Worm (Caenorhabditis elegans): ENCODE data around the gene C07G3.10.

- TF ChIP-seq lsy-27 (tag; optimal IDR thresholded peaks at IDR 0.05; ENCODE audit: borderline replicate concordance, insufficient read depth) (no peak), ama-1 (optimal IDR thresholded peaks at IDR 0.05) (no peak), ama-1 (GFP tag; optimal IDR thresholded peaks at IDR 0.05) (no peak), cebp-1 (GFP tag; IDR thresholded peaks at IDR 0.05) (no peak), cebp-1 (tag; optimal IDR thresholded peaks at IDR 0.05) (no peak)
Measured at ce11 chrV:3551765-3552164, 49.7 kb downstream of the C07G3.10 start, which contains the start of gene grl-28.

All from whole organism, young adult.